Worm (Caenorhabditis elegans): ENCODE data around the gene F15E6.6.

ce11 chrIV:4294552-4294951, 10.6 kb upstream of the F15E6.6 start, which contains the start of gene F15E6.3:
- TF ChIP-seq ekl-4 (GFP tag; IDR thresholded peaks at IDR 0.05) (no peak), let-526 (GFP tag; IDR thresholded peaks at IDR 0.05) (no peak), sea-2 (GFP tag; IDR thresholded peaks at IDR 0.05) (no peak), repo-1 (tag; optimal IDR thresholded peaks at IDR 0.05) (no peak), Y53G8AR.9 (GFP tag; conservative IDR thresholded peaks at IDR 0.05) (no peak), ama-1 (optimal IDR thresholded peaks at IDR 0.05) (no peak), ama-1 (GFP tag; optimal IDR thresholded peaks at IDR 0.05) (no peak), lsl-1 (GFP tag; optimal IDR thresholded peaks at IDR 0.05) (no peak), ztf-6 (GFP tag; IDR thresholded peaks at IDR 0.05) (no peak), F39B2.1 (GFP tag; IDR thresholded peaks at IDR 0.05) (no peak), lir-1 (GFP tag; conservative IDR thresholded peaks at IDR 0.05) (no peak), F52B5.7 (tag; optimal IDR thresholded peaks at IDR 0.05) (no peak)

Data from whole organism, young adult.